Worm (Caenorhabditis elegans): ENCODE measurements around the gene C32B5.15.

DNA sequence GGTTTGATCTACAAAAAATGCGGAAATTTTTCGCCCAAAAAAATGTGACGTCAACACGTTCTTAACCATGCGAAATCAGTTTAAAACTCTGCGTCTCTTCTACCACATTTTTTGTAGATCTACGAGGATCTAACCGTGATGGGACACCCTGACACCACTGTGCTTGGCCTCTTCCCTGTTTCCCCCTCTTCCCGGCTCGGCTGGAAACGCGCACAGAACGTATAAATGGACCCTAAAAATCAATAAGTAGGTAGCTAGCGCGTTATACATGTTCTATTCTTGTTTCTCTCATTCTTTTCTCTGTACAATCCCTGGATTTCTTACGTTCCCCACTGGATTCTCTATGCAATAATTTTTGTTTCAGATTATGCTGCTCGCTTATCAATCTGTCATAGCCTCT is 49.2 kb downstream of the C32B5.15 start, which contains the start of gene fbxc-28:
- TF ChIP-seq unc-130 (GFP tag; optimal IDR thresholded peaks at IDR 0.05) (no peak), ceh-40 (GFP tag; IDR thresholded peaks at IDR 0.05) (no peak), B0035.1 (tag; optimal IDR thresholded peaks at IDR 0.05) (no peak), F57C9.4 (tag; optimal IDR thresholded peaks at IDR 0.05) (no peak), atf-7 (tag; optimal IDR thresholded peaks at IDR 0.05) (no peak), ztf-6 (GFP tag; IDR thresholded peaks at IDR 0.05) (no peak), lir-1 (GFP tag; conservative IDR thresholded peaks at IDR 0.05) (no peak), ztf-22 (GFP tag; optimal IDR thresholded peaks at IDR 0.05) (no peak)

All from whole organism, young adult.